Fruit fly (Drosophila melanogaster) whole organism, embryonic: ENCODE results near the gene pes.

ENCODE experiments used
- Atf3 ChIP-seq: fragments of 200-800 bp; sonication (Bioruptor generic); optimal IDR thresholded peaks from 3 replicates; lab custom pipeline; 2016; ENCODE audit warnings: missing biosample characterization, missing genetic modification characterization
- BEAF-32 ChIP-seq: fragments of 200-800 bp; sonication (Bioruptor generic); optimal IDR thresholded peaks from 3 replicates; lab custom pipeline; 2017; ENCODE audit warnings: missing biosample characterization, missing genetic modification characterization, mild to moderate bottlenecking, moderate library complexity, missing genetic modification reagents
- Bgb ChIP-seq: fragments of 200-800 bp; sonication (Bioruptor generic); IDR thresholded peaks from 2 replicates; pipeline ENCODE4 v1.3.6; 2022; ENCODE audit warnings: missing biosample characterization, missing genetic modification characterization; ENCODE audit not compliant: partially characterized antibody
- BtbVII ChIP-seq: fragments of 200-800 bp; sonication (Bioruptor generic); optimal IDR thresholded peaks from 3 replicates; lab custom pipeline; 2017; ENCODE audit warnings: missing biosample characterization, mild to moderate bottlenecking, missing genetic modification characterization
- Bteb2 ChIP-seq: fragments of 200-800 bp; sonication (Bioruptor generic); optimal IDR thresholded peaks from 2 replicates; lab custom pipeline; 2016; ENCODE audit warnings: missing biosample characterization, missing genetic modification characterization
- CG10267 ChIP-seq: fragments of 200-800 bp; sonication (Bioruptor generic); optimal IDR thresholded peaks from 2 replicates; lab custom pipeline; 2018; ENCODE audit warnings: missing biosample characterization, mild to moderate bottlenecking, missing genetic modification characterization, moderate library complexity
- CG10321 ChIP-seq: fragments of 200-800 bp; sonication (Bioruptor generic); IDR thresholded peaks from 2 replicates; pipeline ENCODE4 v1.3.6; 2022; ENCODE audit warnings: missing biosample characterization, missing genetic modification characterization
- CG11560 ChIP-seq: fragments of 200-800 bp; sonication (Bioruptor generic); IDR thresholded peaks from 3 replicates; pipeline ENCODE4 v1.3.6; 2022; ENCODE audit warnings: missing biosample characterization, missing genetic modification characterization
- CG13287 ChIP-seq: fragments of 200-800 bp; sonication (Bioruptor generic); IDR thresholded peaks from 2 replicates; pipeline ENCODE4 v1.3.6; 2022; ENCODE audit warnings: missing biosample characterization, missing genetic modification characterization; ENCODE audit not compliant: partially characterized antibody
- CG1529 ChIP-seq: fragments of 200-800 bp; sonication (Bioruptor generic); optimal IDR thresholded peaks from 3 replicates; lab custom pipeline; 2018; ENCODE audit warnings: missing biosample characterization, missing genetic modification characterization
- CG15514 ChIP-seq: fragments of 200-800 bp; sonication (Bioruptor generic); optimal IDR thresholded peaks from 3 replicates; lab custom pipeline; 2017; ENCODE audit warnings: missing biosample characterization, missing genetic modification characterization, mild to moderate bottlenecking, moderate library complexity, missing genetic modification reagents
- CG16779 ChIP-seq: fragments of 200-800 bp; sonication (Bioruptor generic); IDR thresholded peaks from 2 replicates; pipeline ENCODE4 v1.3.6; 2022; ENCODE audit warnings: missing biosample characterization, missing genetic modification characterization
- CG16815 ChIP-seq: fragments of 200-800 bp; sonication (Bioruptor generic); optimal IDR thresholded peaks from 3 replicates; lab custom pipeline; 2017; ENCODE audit warnings: missing biosample characterization, mild to moderate bottlenecking, missing genetic modification characterization
- CG30020 ChIP-seq: fragments of 200-800 bp; optimal IDR thresholded peaks from 2 replicates; lab custom pipeline; 2019; ENCODE audit warnings: missing biosample characterization, mild to moderate bottlenecking, missing genetic modification characterization, moderate library complexity
- CG3065 ChIP-seq: fragments of 200-800 bp; sonication (Bioruptor generic); optimal IDR thresholded peaks from 2 replicates; lab custom pipeline; 2016; ENCODE audit warnings: missing biosample characterization, missing genetic modification characterization
- CG32772 ChIP-seq: fragments of 200-800 bp; sonication (Bioruptor generic); IDR thresholded peaks from 2 replicates; pipeline ENCODE4 v1.3.6; 2022; ENCODE audit warnings: missing biosample characterization, missing genetic modification characterization
- CG3847 ChIP-seq: fragments of 200-800 bp; sonication (Bioruptor generic); IDR thresholded peaks from 2 replicates; pipeline ENCODE4 v1.3.6; 2022; ENCODE audit warnings: missing biosample characterization, missing genetic modification characterization
- CG4404 ChIP-seq: fragments of 200-800 bp; sonication (Bioruptor generic); IDR thresholded peaks from 2 replicates; pipeline ENCODE4 v1.3.6; 2022; ENCODE audit warnings: missing biosample characterization, missing genetic modification characterization
- CG6254 ChIP-seq: fragments of 200-800 bp; sonication (Bioruptor generic); optimal IDR thresholded peaks from 3 replicates; lab custom pipeline; 2017; ENCODE audit warnings: mild to moderate bottlenecking, missing biosample characterization, missing genetic modification reagents, missing genetic modification characterization
- CG7928 ChIP-seq: fragments of 200-800 bp; sonication (Bioruptor generic); optimal IDR thresholded peaks from 2 replicates; lab custom pipeline; 2017; ENCODE audit warnings: missing biosample characterization, mild to moderate bottlenecking, missing genetic modification characterization
- CG8281 ChIP-seq: fragments of 200-800 bp; sonication (Bioruptor generic); optimal IDR thresholded peaks from 2 replicates; lab custom pipeline; 2018; ENCODE audit warnings: missing biosample characterization, mild to moderate bottlenecking, missing genetic modification characterization, moderate library complexity
- CG9932 ChIP-seq: fragments of 200-800 bp; sonication (Bioruptor generic); IDR thresholded peaks from 2 replicates; pipeline ENCODE4 v1.3.6; 2022; ENCODE audit warnings: missing biosample characterization, missing genetic modification characterization
- CHES-1-like ChIP-seq: fragments of 200-800 bp; sonication (Bioruptor generic); optimal IDR thresholded peaks from 2 replicates; lab custom pipeline; 2016; ENCODE audit warnings: missing biosample characterization, missing genetic modification characterization
- CkIIα-i1 ChIP-seq: fragments of 200-800 bp; sonication (Bioruptor generic); IDR thresholded peaks from 2 replicates; pipeline ENCODE4 v1.3.6; 2022; ENCODE audit warnings: missing biosample characterization, missing genetic modification characterization
- D19A ChIP-seq: fragments of 200-800 bp; optimal IDR thresholded peaks from 3 replicates; lab custom pipeline; 2019; ENCODE audit warnings: missing biosample characterization, mild to moderate bottlenecking, missing genetic modification characterization, moderate library complexity
- Dbx ChIP-seq: fragments of 200-800 bp; sonication (Bioruptor generic); IDR thresholded peaks from 3 replicates; pipeline ENCODE4 v1.3.6; 2022; ENCODE audit warnings: missing biosample characterization, missing genetic modification characterization
- Dip3 ChIP-seq: fragments of 200-800 bp; sonication (Bioruptor generic); optimal IDR thresholded peaks from 3 replicates; lab custom pipeline; 2016; ENCODE audit warnings: missing biosample characterization, missing genetic modification characterization
- HmgD ChIP-seq: fragments of 200-800 bp; sonication (Bioruptor generic); optimal IDR thresholded peaks from 3 replicates; lab custom pipeline; 2016; ENCODE audit warnings: missing biosample characterization, missing genetic modification characterization
- Lpt ChIP-seq: fragments of >200 bp; optimal IDR thresholded peaks from 2 replicates; lab custom pipeline; 2018; ENCODE audit warnings: missing biosample characterization, missing genetic modification characterization
- Med ChIP-seq: fragments of 200-800 bp; sonication (Bioruptor generic); peaks from one replicate; lab custom pipeline; 2016; ENCODE audit warnings: missing biosample characterization, missing genetic modification characterization, mild to moderate bottlenecking, inconsistent platforms, moderate library complexity
- Nf-YB ChIP-seq: fragments of 200-800 bp; sonication (Bioruptor generic); optimal IDR thresholded peaks from 3 replicates; lab custom pipeline; 2019; ENCODE audit warnings: missing biosample characterization, mild to moderate bottlenecking, missing genetic modification characterization, moderate library complexity
- Rfx ChIP-seq: fragments of 200-800 bp; sonication (Bioruptor generic); IDR thresholded peaks from 2 replicates; pipeline ENCODE4 v1.3.6; 2022; ENCODE audit warnings: missing biosample characterization, missing genetic modification characterization
- Sox100B ChIP-seq: fragments of 200-800 bp; sonication (Bioruptor generic); optimal IDR thresholded peaks from 3 replicates; lab custom pipeline; 2018; ENCODE audit warnings: missing biosample characterization, mild to moderate bottlenecking, missing genetic modification characterization
- Sry-δ ChIP-seq: fragments of 200-800 bp; sonication (Bioruptor generic); optimal IDR thresholded peaks from 2 replicates; lab custom pipeline; 2016; ENCODE audit warnings: missing biosample characterization, missing genetic modification characterization
- Taf1 ChIP-seq: fragments of 200-800 bp; sonication (Bioruptor generic); IDR thresholded peaks from 2 replicates; pipeline ENCODE4 v1.3.6; 2022; ENCODE audit warnings: missing biosample characterization, missing genetic modification characterization
- Vsx1 ChIP-seq: fragments of 200-800 bp; sonication (Bioruptor generic); optimal IDR thresholded peaks from 2 replicates; lab custom pipeline; 2017; ENCODE audit warnings: missing biosample characterization, mild to moderate bottlenecking, missing genetic modification characterization, missing genetic modification reagents
- amos ChIP-seq: fragments of 200-800 bp; sonication (Bioruptor generic); IDR thresholded peaks from 2 replicates; pipeline ENCODE4 v1.3.6; 2022; ENCODE audit warnings: missing biosample characterization, missing genetic modification characterization; ENCODE audit not compliant: partially characterized antibody
- cato ChIP-seq: fragments of 200-800 bp; sonication (Bioruptor generic); optimal IDR thresholded peaks from 2 replicates; lab custom pipeline; 2016; ENCODE audit warnings: missing biosample characterization, missing genetic modification characterization, borderline replicate concordance
- chn ChIP-seq: fragments of 200-800 bp; sonication (Bioruptor generic); optimal IDR thresholded peaks from 2 replicates; lab custom pipeline; 2016; ENCODE audit warnings: missing biosample characterization, missing genetic modification characterization
- ci ChIP-seq: fragments of 200-800 bp; sonication (Bioruptor generic); IDR thresholded peaks from 3 replicates; pipeline ENCODE4 v1.3.6; 2022; ENCODE audit warnings: missing biosample characterization, missing genetic modification characterization
- corto ChIP-seq: fragments of 200-800 bp; sonication (Bioruptor generic); optimal IDR thresholded peaks from 2 replicates; lab custom pipeline; 2016; ENCODE audit warnings: missing biosample characterization, mild to moderate bottlenecking, missing genetic modification characterization, moderate library complexity
- dimm ChIP-seq: fragments of 200-800 bp; sonication (Bioruptor generic); IDR thresholded peaks from 2 replicates; pipeline ENCODE4 v1.3.6; 2022; ENCODE audit warnings: missing biosample characterization, missing genetic modification characterization
- dm ChIP-seq: fragments of 200-800 bp; sonication (Bioruptor generic); optimal IDR thresholded peaks from 3 replicates; lab custom pipeline; 2016; ENCODE audit warnings: missing biosample characterization, missing genetic modification characterization
- fd102C ChIP-seq: fragments of 200-800 bp; sonication (Bioruptor generic); optimal IDR thresholded peaks from 2 replicates; lab custom pipeline; 2018; ENCODE audit warnings: missing biosample characterization, mild to moderate bottlenecking, missing genetic modification characterization, moderate library complexity
- ftz-f1 ChIP-seq: fragments of 200-800 bp; sonication (Bioruptor generic); optimal IDR thresholded peaks from 2 replicates; lab custom pipeline; 2016; ENCODE audit warnings: missing biosample characterization, missing genetic modification characterization
- gcm ChIP-seq: fragments of 200-800 bp; sonication (Bioruptor generic); optimal IDR thresholded peaks from 2 replicates; lab custom pipeline; 2019; ENCODE audit warnings: missing biosample characterization, mild to moderate bottlenecking, missing genetic modification characterization, moderate library complexity
- mirr ChIP-seq: fragments of 200-800 bp; sonication (Bioruptor generic); optimal IDR thresholded peaks from 3 replicates; lab custom pipeline; 2018; ENCODE audit warnings: missing biosample characterization, mild to moderate bottlenecking, missing genetic modification characterization
- nerfin-1 ChIP-seq: fragments of 200-800 bp; sonication (Bioruptor generic); optimal IDR thresholded peaks from 3 replicates; lab custom pipeline; 2019; ENCODE audit warnings: missing biosample characterization, mild to moderate bottlenecking, missing genetic modification characterization, moderate library complexity
- otp ChIP-seq: fragments of 200-800 bp; sonication (Bioruptor generic); IDR thresholded peaks from 3 replicates; pipeline ENCODE4, ENCODE4 v1.3.6; 2022; ENCODE audit warnings: missing biosample characterization, missing genetic modification characterization
- seq ChIP-seq: fragments of 200-800 bp; sonication (Bioruptor generic); IDR thresholded peaks from 2 replicates; pipeline ENCODE4 v1.3.6; 2022; ENCODE audit warnings: missing biosample characterization, missing genetic modification characterization
- slbo ChIP-seq: fragments of 200-800 bp; sonication (Bioruptor generic); IDR thresholded peaks from 2 replicates; pipeline ENCODE4 v1.3.6; 2022; ENCODE audit warnings: missing biosample characterization, missing genetic modification characterization
- wdn ChIP-seq: fragments of 200-800 bp; sonication (Bioruptor generic); IDR thresholded peaks from 2 replicates; pipeline ENCODE4 v1.3.6; 2022; ENCODE audit warnings: missing biosample characterization, missing genetic modification characterization

Gene pes

DNA sequence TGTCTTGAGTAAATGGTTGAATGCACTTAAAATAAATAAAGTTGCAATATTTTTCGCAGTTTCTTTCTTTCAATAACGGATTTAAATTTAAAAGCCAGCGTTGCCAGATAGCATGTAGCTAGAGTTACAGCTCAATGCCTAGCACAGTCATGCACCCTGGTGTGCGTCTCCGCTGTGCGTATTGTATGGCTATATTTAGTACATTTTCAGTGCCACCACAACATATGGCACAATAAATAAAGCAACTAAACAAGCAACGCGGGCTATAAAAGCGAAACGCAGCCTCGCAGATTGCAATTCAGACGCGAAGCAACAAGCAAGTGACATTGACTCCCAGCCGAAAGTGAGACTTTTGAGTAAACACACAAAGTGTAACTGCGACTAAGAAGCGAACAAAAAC is 4.7 kb upstream of the pes start, which contains the start of gene Sirup (continued):
- TF ChIP-seq CG3847 (GFP tag; lab: Robert Waterston, UW): peak; percentile 55; the same call in 1 of the 2 replicates
- TF ChIP-seq Nf-YB (GFP tag; lab: Kevin White, UChicago): no peak
- TF ChIP-seq fd102C (GFP tag; lab: Kevin White, UChicago): no peak
- no peak for TF ChIP-seq Sox100B (GFP tag; lab: Kevin White, UChicago)
- TF ChIP-seq CG4404 (GFP tag; lab: Robert Waterston, UW): no peak
- TF ChIP-seq Lpt: no peak
- peak; percentile 38 for TF ChIP-seq CG9932 (GFP tag; lab: Robert Waterston, UW)
- TF ChIP-seq CG10321: no peak
- TF ChIP-seq Bteb2 (GFP tag; lab: Kevin White, UChicago): no peak
- TF ChIP-seq corto: no peak
- TF ChIP-seq Sry-δ (GFP tag; lab: Kevin White, UChicago): peak; percentile 60
- TF ChIP-seq CkIIα-i1 (GFP tag; lab: Robert Waterston, UW): no peak
- peak; percentile 18 for TF ChIP-seq dm (GFP tag; lab: Kevin White, UChicago)
- peak; percentile 3 for TF ChIP-seq gcm
- TF ChIP-seq ftz-f1 (GFP tag; lab: Kevin White, UChicago): peak; percentile 2
- no peak for TF ChIP-seq otp (GFP tag; lab: Robert Waterston, UW)
- no peak for TF ChIP-seq dimm (GFP tag; lab: Robert Waterston, UW)
- TF ChIP-seq ci (GFP tag; lab: Robert Waterston, UW): peak; percentile 56; the same call in 1 of the 3 replicates
- TF ChIP-seq CG8281 (tag; lab: Kevin White, UChicago): no peak
- TF ChIP-seq CHES-1-like: peak; percentile 7
- TF ChIP-seq seq (GFP tag; lab: Robert Waterston, UW): no peak
- no peak for TF ChIP-seq Taf1 (GFP tag; lab: Robert Waterston, UW)
- TF ChIP-seq CG7928 (GFP tag; lab: Kevin White, UChicago): no peak
- no peak for TF ChIP-seq CG3065 (GFP tag; lab: Kevin White, UChicago)
- TF ChIP-seq CG32772 (GFP tag; lab: Robert Waterston, UW): no peak
- TF ChIP-seq BtbVII (GFP tag; lab: Kevin White, UChicago): no peak
- no peak for TF ChIP-seq CG6254 (GFP tag; lab: Kevin White, UChicago)
- TF ChIP-seq wdn (GFP tag; lab: Robert Waterston, UW): no peak
- TF ChIP-seq Vsx1: no peak
- TF ChIP-seq CG10267 (tag; lab: Kevin White, UChicago): peak; percentile 38
- TF ChIP-seq Bgb (GFP tag; lab: Robert Waterston, UW): peak; percentile 55; the same call in 1 of the 2 replicates
- no peak for TF ChIP-seq nerfin-1 (tag; lab: Kevin White, UChicago)
- TF ChIP-seq mirr (GFP tag; lab: Kevin White, UChicago): no peak
- no peak for TF ChIP-seq CG1529 (GFP tag; lab: Kevin White, UChicago)
- 0 out of 2 replicates have a peak, but pooled peaks have one; percentile 37 for TF ChIP-seq slbo (GFP tag; lab: Robert Waterston, UW)
- TF ChIP-seq CG11560 (tag; lab: Robert Waterston, UW): peak; percentile 70; the same call in 2 of the 3 replicates
- no peak for TF ChIP-seq Atf3
- TF ChIP-seq Med (GFP tag; lab: Kevin White, UChicago): peak; percentile 56
- peak; percentile 45 for TF ChIP-seq BEAF-32 (GFP tag; lab: Kevin White, UChicago)
- TF ChIP-seq HmgD (GFP tag; lab: Kevin White, UChicago): no peak
- peak; percentile 80 for TF ChIP-seq CG15514 (GFP tag; lab: Kevin White, UChicago)
- peak; percentile 0 for TF ChIP-seq CG30020
- peak; percentile 59 for TF ChIP-seq CG13287 (GFP tag; lab: Robert Waterston, UW)
- TF ChIP-seq chn (GFP tag; lab: Kevin White, UChicago): no peak
- peak; percentile 63 for TF ChIP-seq Rfx (GFP tag; lab: Robert Waterston, UW)
- TF ChIP-seq CG16779 (GFP tag; lab: Robert Waterston, UW): no peak
- no peak for TF ChIP-seq D19A (tag; lab: Kevin White, UChicago)
- TF ChIP-seq cato (GFP tag; lab: Kevin White, UChicago): no peak
- no peak for TF ChIP-seq Dip3 (GFP tag; lab: Kevin White, UChicago)
- TF ChIP-seq Dbx (GFP tag; lab: Robert Waterston, UW): no peak
- no peak for TF ChIP-seq CG16815 (GFP tag; lab: Kevin White, UChicago)
- peak; percentile 62; the same call in 1 of the 2 replicates for TF ChIP-seq amos
